Worm (Caenorhabditis elegans): ENCODE results near the gene Y51A2D.21.

ce11 chrV:18577458-18578078, 5.9 kb downstream of the Y51A2D.21 start:
- TF ChIP-seq snpc-4 (GFP tag; optimal IDR thresholded peaks at IDR 0.05) (no peak), snpc-4 (tag; optimal IDR thresholded peaks at IDR 0.05) (peak in 3 of 4 experiments; percentile 50 to 86 (median 66)), ama-1 (optimal IDR thresholded peaks at IDR 0.05) (no peak), ama-1 (GFP tag; optimal IDR thresholded peaks at IDR 0.05) (no peak)

All from whole organism, young adult.